Worm (Caenorhabditis elegans) whole organism, L4 larva: ENCODE data around the gene gro-1.

Source experiments
- D1046.2 ChIP-seq: fragments of 200-800 bp; sonication (Bioruptor generic); IDR thresholded peaks from 2 replicates; pipeline ENCODE4 v1.3.6; 2022; ENCODE audit warnings: missing genetic modification characterization, missing compliant biosample characterization
- F37D6.2 ChIP-seq: sonication (generic microtip); optimal IDR thresholded peaks from 2 replicates; lab custom pipeline; 2016; ENCODE audit warnings: mild to moderate bottlenecking, missing genetic modification characterization, missing compliant biosample characterization
- F44E2.7 ChIP-seq: fragments of 200-800 bp; sonication (Bioruptor generic); IDR thresholded peaks from 2 replicates; pipeline ENCODE4 v2.1.2; 2022; ENCODE audit warnings: missing genetic modification characterization, missing compliant biosample characterization
- F49E8.2 ChIP-seq: sonication (generic microtip); optimal IDR thresholded peaks from 2 replicates; lab custom pipeline; 2016; ENCODE audit warnings: missing compliant biosample characterization, mild to moderate bottlenecking, missing genetic modification characterization, borderline replicate concordance
- T26A8.4 ChIP-seq: fragments of 200-800 bp; sonication (Bioruptor generic); IDR thresholded peaks from 2 replicates; pipeline ENCODE4 v1.3.6; 2022; ENCODE audit warnings: missing genetic modification characterization, missing compliant biosample characterization
- Y105C5A.15 ChIP-seq: fragments of 200-800 bp; sonication (Bioruptor generic); IDR thresholded peaks from 2 replicates; pipeline ENCODE4 v1.3.6; 2022; ENCODE audit warnings: missing genetic modification characterization, missing compliant biosample characterization
- Y48G9A.11 ChIP-seq: fragments of 200-800 bp; sonication (Bioruptor generic); IDR thresholded peaks from 2 replicates; pipeline ENCODE4 v1.3.6; 2022; ENCODE audit warnings: missing genetic modification reagents, missing genetic modification characterization, missing compliant biosample characterization
- Y5F2A.4 ChIP-seq: fragments of 200-800 bp; sonication (Bioruptor generic); optimal IDR thresholded peaks from 2 replicates; lab custom pipeline; 2018; ENCODE audit warnings: mild to moderate bottlenecking, missing genetic modification characterization, missing compliant biosample characterization
- Y75B8A.6 ChIP-seq: fragments of 200-800 bp; sonication (Bioruptor generic); IDR thresholded peaks from 2 replicates; pipeline ENCODE4 v1.3.6; 2022; ENCODE audit warnings: missing genetic modification reagents, missing genetic modification characterization, missing compliant biosample characterization
- ZK337.2 ChIP-seq: fragments of 200-800 bp; sonication (Bioruptor generic); IDR thresholded peaks from 2 replicates; pipeline ENCODE4 v1.3.6; 2022; ENCODE audit warnings: missing genetic modification reagents, missing genetic modification characterization, missing compliant biosample characterization
- ZK546.5 ChIP-seq, 2 experiments: sonication (generic microtip); optimal IDR thresholded peaks; 2 replicates each; lab custom pipeline; 2017; ENCODE audit warnings: missing biosample characterization in 2 of 2, missing genetic modification characterization in 2 of 2
- arid-1 ChIP-seq: fragments of 200-800 bp; sonication (Bioruptor generic); conservative IDR thresholded peaks from 2 replicates; pipeline ENCODE4 v1.3.6; 2022; ENCODE audit warnings: missing genetic modification reagents, missing genetic modification characterization, missing compliant biosample characterization
- ceh-20 ChIP-seq: fragments of 200-800 bp; sonication (Bioruptor generic); IDR thresholded peaks from 2 replicates; pipeline ENCODE4 v1.3.6; 2022; ENCODE audit warnings: missing genetic modification reagents, missing genetic modification characterization, missing compliant biosample characterization
- ceh-28 ChIP-seq: fragments of 150-350 bp; optimal IDR thresholded peaks from 2 replicates; lab custom pipeline; 2014; ENCODE audit warnings: missing biosample characterization, missing genetic modification reagents, missing genetic modification characterization
- ceh-32 ChIP-seq: sonication (generic microtip); optimal IDR thresholded peaks from 2 replicates; lab custom pipeline; 2016; ENCODE audit warnings: mild to moderate bottlenecking, missing genetic modification characterization, missing compliant biosample characterization; ENCODE audit not compliant: poor library complexity
- ceh-44 ChIP-seq: fragments of 200-800 bp; sonication (Bioruptor generic); IDR thresholded peaks from 2 replicates; pipeline ENCODE4 v1.3.6; 2022; ENCODE audit warnings: missing genetic modification reagents, missing genetic modification characterization, missing compliant biosample characterization
- ceh-62 ChIP-seq: sonication (generic microtip); optimal IDR thresholded peaks from 2 replicates; lab custom pipeline; 2017; ENCODE audit warnings: missing biosample characterization, missing genetic modification characterization
- ceh-82 ChIP-seq: sonication (generic microtip); optimal IDR thresholded peaks from 2 replicates; lab custom pipeline; 2017; ENCODE audit warnings: missing biosample characterization, missing genetic modification characterization
- ces-1 ChIP-seq: fragments of 150-350 bp; sonication (generic microtip); optimal IDR thresholded peaks from 4 replicates; lab custom pipeline; 2014; ENCODE audit warnings: missing biosample characterization, missing genetic modification reagents, missing genetic modification characterization
- cey-2 ChIP-seq: sonication (generic microtip); optimal IDR thresholded peaks from 3 replicates; lab custom pipeline; 2017; ENCODE audit warnings: missing genetic modification characterization, mild to moderate bottlenecking, missing compliant biosample characterization, antibody characterized with exemption, borderline replicate concordance; ENCODE audit not compliant: insufficient read depth
- duxl-1 ChIP-seq: sonication (generic microtip); optimal IDR thresholded peaks from 2 replicates; lab custom pipeline; 2016; ENCODE audit warnings: mild to moderate bottlenecking, missing genetic modification characterization, moderate library complexity, missing compliant biosample characterization; ENCODE audit not compliant: poor library complexity
- egl-27 ChIP-seq: sonication (generic microtip); optimal IDR thresholded peaks from 3 replicates; lab custom pipeline; 2017; ENCODE audit warnings: missing biosample characterization, missing genetic modification reagents, missing genetic modification characterization
- egl-43 ChIP-seq: fragments of 200-800 bp; sonication (Bioruptor generic); IDR thresholded peaks from 2 replicates; pipeline ENCODE4 v1.3.6; 2022; ENCODE audit warnings: missing genetic modification reagents, missing genetic modification characterization, missing compliant biosample characterization
- fkh-10 ChIP-seq: fragments of 150-350 bp; optimal IDR thresholded peaks from 2 replicates; lab custom pipeline; 2014; ENCODE audit warnings: missing biosample characterization, missing genetic modification reagents, missing genetic modification characterization
- hif-1 ChIP-seq, 2 experiments: sonication (generic microtip); optimal IDR thresholded peaks; 2 replicates each; lab custom pipeline; 2016 to 2017; ENCODE audit warnings: missing compliant biosample characterization in 2 of 2, missing genetic modification characterization in 2 of 2, missing genetic modification reagents in 2 of 2, missing genotype in 2 of 2, mild to moderate bottlenecking in 1 of 2
- hlh-11 ChIP-seq: fragments of 200-800 bp; sonication (Bioruptor generic); optimal IDR thresholded peaks from 2 replicates; lab custom pipeline; 2018; ENCODE audit warnings: mild to moderate bottlenecking, missing genetic modification characterization, missing compliant biosample characterization
- hmg-1.1 ChIP-seq: fragments of 200-800 bp; sonication (Bioruptor generic); IDR thresholded peaks from 2 replicates; pipeline ENCODE4 v1.3.6; 2022; ENCODE audit warnings: missing genetic modification reagents, missing genetic modification characterization, missing compliant biosample characterization
- lin-1 ChIP-seq: fragments of 200-800 bp; sonication (Bioruptor generic); IDR thresholded peaks from 2 replicates; pipeline ENCODE4 v1.3.6; 2022; ENCODE audit warnings: missing genetic modification reagents, missing genetic modification characterization, missing compliant biosample characterization
- lin-15B ChIP-seq: fragments of 150-350 bp; sonication (generic microtip); optimal IDR thresholded peaks from 3 replicates; lab custom pipeline; 2014; ENCODE audit warnings: missing biosample characterization, missing genetic modification characterization
- lin-29 ChIP-seq: fragments of 200-800 bp; sonication (Bioruptor generic); IDR thresholded peaks from 2 replicates; pipeline ENCODE4 v1.3.6; 2022; ENCODE audit warnings: missing genetic modification reagents, missing genetic modification characterization, missing compliant biosample characterization
- lin-39 ChIP-seq: fragments of 150-350 bp; optimal IDR thresholded peaks from 2 replicates; lab custom pipeline; 2014; ENCODE audit warnings: missing biosample characterization, missing genetic modification reagents, missing genetic modification characterization
- madf-9 ChIP-seq: fragments of 200-800 bp; sonication (Bioruptor generic); conservative IDR thresholded peaks from 2 replicates; pipeline ENCODE4 v1.3.6; 2022; ENCODE audit warnings: missing genetic modification reagents, missing genetic modification characterization, missing compliant biosample characterization
- mdt-29 ChIP-seq: fragments of 200-800 bp; sonication (Bioruptor generic); IDR thresholded peaks from 2 replicates; pipeline ENCODE4 v1.3.6; 2022; ENCODE audit warnings: missing genetic modification reagents, missing genetic modification characterization, missing compliant biosample characterization
- mep-1 ChIP-seq: fragments of 150-350 bp; sonication (generic microtip); optimal IDR thresholded peaks from 3 replicates; lab custom pipeline; 2014; ENCODE audit warnings: missing biosample characterization, missing genetic modification characterization
- nhr-25 ChIP-seq: sonication (generic microtip); optimal IDR thresholded peaks from 2 replicates; lab custom pipeline; 2017; ENCODE audit warnings: missing genetic modification characterization, mild to moderate bottlenecking, missing compliant biosample characterization, antibody characterized with exemption, moderate library complexity, borderline replicate concordance; ENCODE audit not compliant: insufficient read depth
- nhr-41 ChIP-seq: fragments of 200-800 bp; sonication (Bioruptor generic); IDR thresholded peaks from 2 replicates; pipeline ENCODE4 v1.3.6; 2022; ENCODE audit warnings: missing genetic modification reagents, missing genetic modification characterization, missing compliant biosample characterization
- nhr-42 ChIP-seq: fragments of 200-800 bp; sonication (Bioruptor generic); IDR thresholded peaks from 2 replicates; pipeline ENCODE4 v1.3.6; 2022; ENCODE audit warnings: missing genetic modification characterization, missing compliant biosample characterization
- nhr-48 ChIP-seq: sonication (generic microtip); optimal IDR thresholded peaks from 2 replicates; lab custom pipeline; 2016; ENCODE audit warnings: mild to moderate bottlenecking, missing genetic modification characterization, missing compliant biosample characterization
- nhr-6 ChIP-seq: fragments of 150-350 bp; optimal IDR thresholded peaks from 2 replicates; lab custom pipeline; 2014; ENCODE audit warnings: missing biosample characterization, missing genetic modification characterization
- nhr-76 ChIP-seq: fragments of 150-350 bp; optimal IDR thresholded peaks from 2 replicates; lab custom pipeline; 2014; ENCODE audit warnings: missing biosample characterization, missing genetic modification characterization
- nhr-77 ChIP-seq: fragments of 150-350 bp; optimal IDR thresholded peaks from 2 replicates; lab custom pipeline; 2014; ENCODE audit warnings: missing biosample characterization, missing genetic modification characterization
- pqm-1 ChIP-seq: sonication (generic microtip); optimal IDR thresholded peaks from 2 replicates; lab custom pipeline; 2017; ENCODE audit warnings: missing biosample characterization, missing genetic modification characterization
- saeg-2 ChIP-seq: fragments of 200-800 bp; sonication (Bioruptor generic); IDR thresholded peaks from 2 replicates; pipeline ENCODE4 v1.3.6; 2022; ENCODE audit warnings: missing genetic modification reagents, missing genetic modification characterization, missing compliant biosample characterization
- sdz-12 ChIP-seq: fragments of 200-800 bp; sonication (Bioruptor generic); optimal IDR thresholded peaks from 2 replicates; lab custom pipeline; 2018; ENCODE audit warnings: mild to moderate bottlenecking, missing genetic modification characterization, missing compliant biosample characterization
- set-16 ChIP-seq: fragments of 200-800 bp; sonication (Bioruptor generic); IDR thresholded peaks from 2 replicates; pipeline ENCODE4 v1.3.6; 2022; ENCODE audit warnings: missing genetic modification reagents, missing genetic modification characterization, missing compliant biosample characterization
- skn-1 ChIP-seq: fragments of 150-350 bp; optimal IDR thresholded peaks from 2 replicates; lab custom pipeline; 2014; ENCODE audit warnings: missing biosample characterization, missing genetic modification characterization
- spr-3 ChIP-seq: fragments of 200-800 bp; sonication (Bioruptor generic); optimal IDR thresholded peaks from 2 replicates; lab custom pipeline; 2018; ENCODE audit warnings: mild to moderate bottlenecking, missing genetic modification characterization, missing compliant biosample characterization
- unc-39 ChIP-seq: sonication (generic microtip); optimal IDR thresholded peaks from 2 replicates; lab custom pipeline; 2017; ENCODE audit warnings: missing biosample characterization, missing genetic modification characterization
- vab-7 ChIP-seq: fragments of 200-800 bp; sonication (Bioruptor generic); IDR thresholded peaks from 2 replicates; pipeline ENCODE4 v1.3.6; 2022; ENCODE audit warnings: missing genetic modification reagents, missing genetic modification characterization, missing compliant biosample characterization
- zip-2 ChIP-seq: fragments of 150-350 bp; optimal IDR thresholded peaks from 2 replicates; lab custom pipeline; 2014; ENCODE audit warnings: missing biosample characterization, missing genetic modification characterization
- ztf-11 ChIP-seq: fragments of 150-350 bp; optimal IDR thresholded peaks from 2 replicates; lab custom pipeline; 2014; ENCODE audit warnings: missing biosample characterization, missing genetic modification characterization

gro-1 gene

ce11 chrIII:5305725-5306124, 40.8 kb downstream of the gro-1 start (continued):
- TF ChIP-seq lin-29 (GFP tag; lab: Robert Waterston, UW) (0 out of 2 replicates have a peak, but pooled peaks have one; percentile 46), zip-2 (tag; lab: Kevin White, UChicago) (no peak), nhr-76 (no peak), F49E8.2 (tag; lab: Kevin White, UChicago) (peak; percentile 61), ces-1 (GFP tag; lab: Kevin White, UChicago) (no peak), Y5F2A.4 (GFP tag; lab: Kevin White, UChicago) (peak; percentile 79), lin-39 (no peak), set-16 (GFP tag; lab: Robert Waterston, UW) (no peak), ceh-32 (tag; lab: Kevin White, UChicago) (no peak), ceh-62 (tag; lab: Kevin White, UChicago) (no peak), nhr-25 (tag; lab: Kevin White, UChicago) (no peak), ceh-20 (GFP tag; lab: Robert Waterston, UW) (peak; percentile 68; the same call in 1 of the 2 replicates), Y75B8A.6 (GFP tag; lab: Robert Waterston, UW) (peak; percentile 83; the same call in 1 of the 2 replicates), hif-1 (tag; optimal IDR thresholded peaks at IDR 0.05; lab: Kevin White, UChicago) (peak; percentile 15 to 62), fkh-10 (GFP tag; lab: Kevin White, UChicago) (peak; percentile 5), spr-3 (peak; percentile 82), duxl-1 (peak; percentile 83), ZK337.2 (GFP tag; lab: Robert Waterston, UW) (peak; percentile 84), ZK546.5 (tag; optimal IDR thresholded peaks at IDR 0.05; lab: Kevin White, UChicago) (no peak), egl-43 (GFP tag; lab: Robert Waterston, UW) (peak; percentile 97), F44E2.7 (peak; percentile 94), unc-39 (no peak), hlh-11 (tag; lab: Kevin White, UChicago) (no peak), vab-7 (GFP tag; lab: Robert Waterston, UW) (peak; percentile 89), arid-1 (GFP tag; lab: Robert Waterston, UW) (peak; percentile 95), ceh-82 (no peak), sdz-12 (GFP tag; lab: Kevin White, UChicago) (peak; percentile 92), mdt-29 (GFP tag; lab: Robert Waterston, UW) (peak; percentile 44; the same call in 1 of the 2 replicates), saeg-2 (GFP tag; lab: Robert Waterston, UW) (0 out of 2 replicates have a peak, but pooled peaks have one; percentile 72), ceh-44 (GFP tag; lab: Robert Waterston, UW) (peak; percentile 78), D1046.2 (GFP tag; lab: Robert Waterston, UW) (peak; percentile 91), ceh-28 (tag; lab: Kevin White, UChicago) (no peak), nhr-41 (peak; percentile 96), T26A8.4 (peak; percentile 91), nhr-77 (peak; percentile 0), lin-1 (GFP tag; lab: Robert Waterston, UW) (peak; percentile 84), pqm-1 (tag; lab: Kevin White, UChicago) (no peak), nhr-6 (tag; lab: Kevin White, UChicago) (no peak), Y105C5A.15 (peak; percentile 91), mep-1 (tag; lab: Kevin White, UChicago) (peak; percentile 61), madf-9 (GFP tag; lab: Robert Waterston, UW) (peak; percentile 89), hmg-1.1 (GFP tag; lab: Robert Waterston, UW) (peak; percentile 92), Y48G9A.11 (GFP tag; lab: Robert Waterston, UW) (peak; percentile 90), nhr-42 (GFP tag; lab: Robert Waterston, UW) (peak; percentile 75), ztf-11 (tag; lab: Kevin White, UChicago) (no peak), F37D6.2 (peak; percentile 18), skn-1 (tag; lab: Kevin White, UChicago) (no peak), nhr-48 (tag; lab: Kevin White, UChicago) (no peak), cey-2 (no peak), egl-27 (no peak), lin-15B (tag; lab: Kevin White, UChicago) (no peak)
